Fruit fly (Drosophila melanogaster) whole organism, embryonic: ENCODE measurements around the gene mRpS30.

ENCODE experiments used
- CG10543 ChIP-seq: fragments of 200-800 bp; sonication (Bioruptor generic); optimal IDR thresholded peaks from 3 replicates; lab custom pipeline; 2017; ENCODE audit warnings: missing biosample characterization, mild to moderate bottlenecking, missing genetic modification characterization, moderate library complexity
- CG11085 ChIP-seq: fragments of 200-800 bp; sonication (Bioruptor generic); IDR thresholded peaks from 2 replicates; pipeline ENCODE4 v1.3.6; 2022; ENCODE audit warnings: missing biosample characterization, missing genetic modification characterization
- CG11398 ChIP-seq: fragments of 200-800 bp; sonication (Bioruptor generic); optimal IDR thresholded peaks from 2 replicates; lab custom pipeline; 2016; ENCODE audit warnings: missing biosample characterization, missing genetic modification characterization
- CG11695 ChIP-seq: fragments of 200-800 bp; sonication (Bioruptor generic); IDR thresholded peaks from 3 replicates; pipeline ENCODE4 v1.3.6; 2022; ENCODE audit warnings: missing biosample characterization, missing genetic modification characterization
- CG13123 ChIP-seq: fragments of 200-800 bp; sonication (Bioruptor generic); optimal IDR thresholded peaks from 2 replicates; lab custom pipeline; 2016; ENCODE audit warnings: missing biosample characterization, missing genetic modification characterization
- CG13775 ChIP-seq: fragments of 200-800 bp; sonication (Bioruptor generic); optimal IDR thresholded peaks from 3 replicates; lab custom pipeline; 2017; ENCODE audit warnings: missing biosample characterization, mild to moderate bottlenecking, missing genetic modification characterization
- CG1529 ChIP-seq: fragments of 200-800 bp; sonication (Bioruptor generic); optimal IDR thresholded peaks from 3 replicates; lab custom pipeline; 2018; ENCODE audit warnings: missing biosample characterization, missing genetic modification characterization
- CG17186 ChIP-seq: fragments of 200-800 bp; sonication (Bioruptor generic); optimal IDR thresholded peaks from 3 replicates; lab custom pipeline; 2017; ENCODE audit warnings: missing biosample characterization, missing genetic modification reagents, missing genetic modification characterization
- CG17359 ChIP-seq: fragments of 200-800 bp; sonication (Bioruptor generic); optimal IDR thresholded peaks from 3 replicates; lab custom pipeline; 2018; ENCODE audit warnings: missing biosample characterization, mild to moderate bottlenecking, missing genetic modification characterization, moderate library complexity
- CG18262 ChIP-seq: fragments of 200-800 bp; optimal IDR thresholded peaks from 3 replicates; lab custom pipeline; 2019; ENCODE audit warnings: missing biosample characterization, mild to moderate bottlenecking, missing genetic modification characterization, moderate library complexity
- CG30431 ChIP-seq: fragments of 200-800 bp; sonication (Bioruptor generic); optimal IDR thresholded peaks from 2 replicates; lab custom pipeline; 2017; ENCODE audit warnings: missing biosample characterization, missing genetic modification characterization
- CG31441 ChIP-seq: fragments of 200-800 bp; sonication (Bioruptor generic); IDR thresholded peaks from 2 replicates; pipeline ENCODE4 v1.3.6; 2022; ENCODE audit warnings: missing biosample characterization, missing genetic modification characterization
- CG3163 ChIP-seq: fragments of 200-800 bp; sonication (Bioruptor generic); optimal IDR thresholded peaks from 3 replicates; lab custom pipeline; 2016; ENCODE audit warnings: missing biosample characterization, missing genetic modification characterization
- CG34376 ChIP-seq: fragments of 200-800 bp; sonication (Bioruptor generic); optimal IDR thresholded peaks from 2 replicates; lab custom pipeline; 2018; ENCODE audit warnings: missing biosample characterization, mild to moderate bottlenecking, missing genetic modification characterization
- CG43689 ChIP-seq: fragments of 200-800 bp; sonication (Bioruptor generic); IDR thresholded peaks from 2 replicates; pipeline ENCODE4 v1.3.6; 2022; ENCODE audit warnings: missing biosample characterization, missing genetic modification characterization
- CG4820 ChIP-seq: fragments of 200-800 bp; sonication (Bioruptor generic); optimal IDR thresholded peaks from 3 replicates; lab custom pipeline; 2016; ENCODE audit warnings: missing biosample characterization, missing genetic modification characterization
- CG6272 ChIP-seq: fragments of 200-800 bp; sonication (Bioruptor generic); IDR thresholded peaks from 2 replicates; pipeline ENCODE4 v1.3.6; 2022; ENCODE audit warnings: missing biosample characterization, missing genetic modification characterization
- CG6854 ChIP-seq: fragments of 200-800 bp; sonication (Bioruptor generic); optimal IDR thresholded peaks from 3 replicates; lab custom pipeline; 2017; ENCODE audit warnings: missing biosample characterization, mild to moderate bottlenecking, missing genetic modification characterization
- CG8089 ChIP-seq: fragments of 200-800 bp; sonication (Bioruptor generic); optimal IDR thresholded peaks from 3 replicates; lab custom pipeline; 2016; ENCODE audit warnings: missing biosample characterization, missing genetic modification characterization
- CG8944 ChIP-seq: fragments of 200-800 bp; sonication (Bioruptor generic); optimal IDR thresholded peaks from 3 replicates; lab custom pipeline; 2016; ENCODE audit warnings: missing biosample characterization, missing genetic modification characterization
- Dip3 ChIP-seq: fragments of 200-800 bp; sonication (Bioruptor generic); optimal IDR thresholded peaks from 3 replicates; lab custom pipeline; 2016; ENCODE audit warnings: missing biosample characterization, missing genetic modification characterization
- Dll ChIP-seq: fragments of 200-800 bp; sonication (Bioruptor generic); IDR thresholded peaks from 4 replicates; pipeline ENCODE4 v1.3.6; 2022; ENCODE audit warnings: missing biosample characterization, missing genetic modification characterization; ENCODE audit not compliant: partially characterized antibody
- Eip74EF ChIP-seq, 2 experiments: fragments of 200-800 bp in 1 of 2; fragments of >200 bp in 1 of 2; sonication (Bioruptor generic) in 1 of 2; optimal IDR thresholded peaks; 2 replicates each; lab custom pipeline; 2017 to 2019; ENCODE audit warnings: missing biosample characterization in 2 of 2, missing genetic modification characterization in 2 of 2, mild to moderate bottlenecking in 1 of 2, moderate library complexity in 1 of 2
- H15 ChIP-seq: fragments of 200-800 bp; sonication (Bioruptor generic); IDR thresholded peaks from 3 replicates; pipeline ENCODE4 v1.3.6; 2022; ENCODE audit warnings: missing biosample characterization, missing genetic modification characterization
- Hey ChIP-seq: fragments of 200-800 bp; sonication (Bioruptor generic); optimal IDR thresholded peaks from 3 replicates; lab custom pipeline; 2018; ENCODE audit warnings: missing biosample characterization, mild to moderate bottlenecking, missing genetic modification characterization
- Hr78 ChIP-seq, 2 experiments: fragments of 200-800 bp in 1 of 2; fragments of >200 bp in 1 of 2; sonication (Bioruptor generic) in 1 of 2; optimal IDR thresholded peaks; 2 replicates each; lab custom pipeline; 2017 to 2019; ENCODE audit warnings: missing biosample characterization in 2 of 2, missing genetic modification characterization in 2 of 2, mild to moderate bottlenecking in 1 of 2, moderate library complexity in 1 of 2
- Lhr ChIP-seq: fragments of 200-800 bp; sonication (Bioruptor generic); optimal IDR thresholded peaks from 3 replicates; lab custom pipeline; 2017; ENCODE audit warnings: mild to moderate bottlenecking, missing biosample characterization, missing genetic modification reagents, missing genetic modification characterization
- Lim3 ChIP-seq: fragments of 200-800 bp; sonication (Bioruptor generic); IDR thresholded peaks from 2 replicates; pipeline ENCODE4 v1.3.6; 2022; ENCODE audit warnings: missing biosample characterization, missing genetic modification characterization
- Nf-YA ChIP-seq: fragments of 200-800 bp; sonication (Bioruptor generic); IDR thresholded peaks from 2 replicates; pipeline ENCODE4 v1.3.6; 2022; ENCODE audit warnings: missing biosample characterization, missing genetic modification characterization
- Ptx1 ChIP-seq: fragments of 200-800 bp; sonication (Bioruptor generic); IDR thresholded peaks from 2 replicates; pipeline ENCODE4 v1.3.6; 2022; ENCODE audit warnings: missing biosample characterization, missing genetic modification characterization
- Sry-β ChIP-seq: fragments of 200-800 bp; sonication (Bioruptor generic); optimal IDR thresholded peaks from 2 replicates; lab custom pipeline; 2018; ENCODE audit warnings: missing biosample characterization, mild to moderate bottlenecking, missing genetic modification characterization, moderate library complexity
- Usf ChIP-seq: fragments of 200-800 bp; sonication (Bioruptor generic); optimal IDR thresholded peaks from 2 replicates; lab custom pipeline; 2017; ENCODE audit warnings: missing genotype, missing biosample characterization, missing genetic modification characterization
- Xrp1 ChIP-seq: fragments of 200-800 bp; sonication (Bioruptor generic); IDR thresholded peaks from 2 replicates; pipeline ENCODE4 v1.3.6; 2022; ENCODE audit warnings: missing biosample characterization, missing genetic modification characterization
- al ChIP-seq: fragments of 200-800 bp; sonication (Bioruptor generic); IDR thresholded peaks from 2 replicates; pipeline ENCODE4 v1.3.6; 2022; ENCODE audit warnings: missing biosample characterization, missing genetic modification characterization
- ap ChIP-seq: fragments of 200-800 bp; sonication (Bioruptor generic); IDR thresholded peaks from 2 replicates; pipeline ENCODE4 v1.3.6; 2022; ENCODE audit warnings: missing biosample characterization, missing genetic modification characterization
- chif ChIP-seq, 2 experiments: fragments of 200-800 bp; sonication (Bioruptor generic); optimal IDR thresholded peaks; 3 replicates each; lab custom pipeline; 2016; ENCODE audit warnings: missing biosample characterization in 2 of 2, missing genetic modification characterization in 2 of 2
- cwo ChIP-seq: fragments of 200-800 bp; sonication (Bioruptor generic); optimal IDR thresholded peaks from 3 replicates; lab custom pipeline; 2017; ENCODE audit warnings: missing biosample characterization, missing genetic modification characterization, mild to moderate bottlenecking, moderate library complexity, missing genetic modification reagents
- dmrt99B ChIP-seq: fragments of 200-800 bp; sonication (Bioruptor generic); optimal IDR thresholded peaks from 2 replicates; lab custom pipeline; 2018; ENCODE audit warnings: missing biosample characterization, mild to moderate bottlenecking, missing genetic modification characterization, moderate library complexity
- gro ChIP-seq: fragments of 200-800 bp; sonication (Bioruptor generic); optimal IDR thresholded peaks from 2 replicates; lab custom pipeline; 2016; ENCODE audit warnings: missing biosample characterization, missing genetic modification characterization
- gsb ChIP-seq: fragments of 200-800 bp; sonication (Bioruptor generic); IDR thresholded peaks from 2 replicates; pipeline ENCODE4 v1.3.6; 2022; ENCODE audit warnings: missing biosample characterization, missing genetic modification characterization
- hbn ChIP-seq: fragments of 200-800 bp; sonication (Bioruptor generic); IDR thresholded peaks from 2 replicates; pipeline ENCODE4 v1.3.6; 2022; ENCODE audit warnings: missing biosample characterization, missing genetic modification characterization; ENCODE audit not compliant: partially characterized antibody
- lmd ChIP-seq: fragments of 200-800 bp; sonication (Bioruptor generic); IDR thresholded peaks from 2 replicates; pipeline ENCODE4 v1.3.6; 2022; ENCODE audit warnings: missing biosample characterization, missing genetic modification characterization
- mirr ChIP-seq: fragments of 200-800 bp; sonication (Bioruptor generic); optimal IDR thresholded peaks from 3 replicates; lab custom pipeline; 2018; ENCODE audit warnings: missing biosample characterization, mild to moderate bottlenecking, missing genetic modification characterization
- onecut ChIP-seq: fragments of 200-800 bp; sonication (Bioruptor generic); IDR thresholded peaks from 2 replicates; pipeline ENCODE4 v1.3.6; 2022; ENCODE audit warnings: missing biosample characterization, missing genetic modification characterization
- pum ChIP-seq: fragments of 200-800 bp; sonication (Bioruptor generic); optimal IDR thresholded peaks from 2 replicates; lab custom pipeline; 2016; ENCODE audit warnings: missing biosample characterization, missing genetic modification characterization
- ro ChIP-seq: fragments of 200-800 bp; sonication (Bioruptor generic); IDR thresholded peaks from 2 replicates; pipeline ENCODE4 v1.3.6; 2022; ENCODE audit warnings: missing biosample characterization, missing genetic modification characterization
- run ChIP-seq: fragments of 200-800 bp; sonication (Bioruptor generic); optimal IDR thresholded peaks from 3 replicates; lab custom pipeline; 2018; ENCODE audit warnings: missing biosample characterization, mild to moderate bottlenecking, missing genetic modification characterization
- sc ChIP-seq, 3 experiments: fragments of >200 bp in 2 of 3; fragments of 200-800 bp in 1 of 3; sonication (Bioruptor generic) in 1 of 3; optimal IDR thresholded peaks; 2 replicates in 2 of 3; 3 replicates in 1 of 3; lab custom pipeline; 2017; ENCODE audit warnings: mild to moderate bottlenecking in 1 of 3, missing biosample characterization in 1 of 3, missing genetic modification characterization in 1 of 3, missing genetic modification reagents in 1 of 3
- sisA ChIP-seq: fragments of 200-800 bp; sonication (Bioruptor generic); IDR thresholded peaks from 2 replicates; pipeline ENCODE4 v1.3.6; 2022; ENCODE audit warnings: missing biosample characterization, missing genetic modification characterization
- stc ChIP-seq: fragments of 200-800 bp; sonication (Bioruptor generic); IDR thresholded peaks from 2 replicates; pipeline ENCODE4 v1.3.6; 2022; ENCODE audit warnings: missing biosample characterization, missing genetic modification characterization

mRpS30 gene

dm6 chrX:15785429-15786239 is at the start of gene mRpS30, which contains the start of gene Paf-AHalpha (continued):
- no peak for TF ChIP-seq chif (GFP tag; optimal IDR thresholded peaks at IDR 0.05; lab: Kevin White, UChicago)
- no peak for TF ChIP-seq CG17359 (tag; lab: Kevin White, UChicago)
- TF ChIP-seq CG1529, result no peak
- TF ChIP-seq Hey, result no peak
- TF ChIP-seq CG13123 (GFP tag; lab: Kevin White, UChicago), result no peak
- TF ChIP-seq al (GFP tag; lab: Robert Waterston, UW), result no peak
- TF ChIP-seq ap (GFP tag; lab: Robert Waterston, UW), result no peak
- no peak for TF ChIP-seq Dip3
- TF ChIP-seq sc (optimal IDR thresholded peaks at IDR 0.05; lab: Kevin White, UChicago), result no peak
- no peak for TF ChIP-seq sc (GFP tag; optimal IDR thresholded peaks at IDR 0.05; lab: Kevin White, UChicago)
- TF ChIP-seq CG10543 (GFP tag; lab: Kevin White, UChicago), result no peak
- TF ChIP-seq CG13775 (GFP tag; lab: Kevin White, UChicago), result no peak
- TF ChIP-seq Dll (GFP tag; lab: Robert Waterston, UW), result no peak
- TF ChIP-seq Xrp1, result no peak
- no peak for TF ChIP-seq CG17186
- no peak for TF ChIP-seq CG18262 (tag; lab: Kevin White, UChicago)
- no peak for TF ChIP-seq gsb (GFP tag; lab: Robert Waterston, UW)
- TF ChIP-seq sisA (GFP tag; lab: Robert Waterston, UW), result no peak
- TF ChIP-seq stc (GFP tag; lab: Robert Waterston, UW), result no peak
- no peak for TF ChIP-seq CG30431 (GFP tag; lab: Kevin White, UChicago)
- no peak for TF ChIP-seq Hr78 (GFP tag; optimal IDR thresholded peaks at IDR 0.05; lab: Kevin White, UChicago)
- TF ChIP-seq lmd, result no peak
- TF ChIP-seq Lhr (GFP tag; lab: Kevin White, UChicago), result no peak
- TF ChIP-seq CG43689 (GFP tag; lab: Robert Waterston, UW), result no peak
- no peak for TF ChIP-seq pum (GFP tag; lab: Kevin White, UChicago)
- TF ChIP-seq CG34376 (GFP tag; lab: Kevin White, UChicago), result no peak
- TF ChIP-seq CG31441 (GFP tag; lab: Robert Waterston, UW), result no peak
- TF ChIP-seq gro (GFP tag; lab: Kevin White, UChicago), result no peak
- no peak for TF ChIP-seq dmrt99B (tag; lab: Kevin White, UChicago)
- no peak for TF ChIP-seq Sry-β (GFP tag; lab: Kevin White, UChicago)
- no peak for TF ChIP-seq CG6272
- no peak for TF ChIP-seq CG8944 (GFP tag; lab: Kevin White, UChicago)
- TF ChIP-seq Eip74EF (GFP tag; optimal IDR thresholded peaks at IDR 0.05; lab: Kevin White, UChicago), result no peak
- TF ChIP-seq H15, result no peak
- no peak for TF ChIP-seq mirr (GFP tag; lab: Kevin White, UChicago)
- TF ChIP-seq CG4820, result no peak
- TF ChIP-seq run (tag; lab: Kevin White, UChicago), result no peak
- TF ChIP-seq cwo (GFP tag; lab: Kevin White, UChicago), result no peak
- TF ChIP-seq ro (GFP tag; lab: Robert Waterston, UW), result no peak
- no peak for TF ChIP-seq hbn (GFP tag; lab: Robert Waterston, UW)
- TF ChIP-seq CG11398, result no peak
- no peak for TF ChIP-seq Usf (GFP tag; lab: Kevin White, UChicago)
- no peak for TF ChIP-seq Lim3
- TF ChIP-seq CG11085 (GFP tag; lab: Robert Waterston, UW), result no peak
- TF ChIP-seq CG6854 (GFP tag; lab: Kevin White, UChicago), result no peak
- TF ChIP-seq Ptx1 (GFP tag; lab: Robert Waterston, UW), result no peak
- no peak for TF ChIP-seq Nf-YA (GFP tag; lab: Robert Waterston, UW)
- no peak for TF ChIP-seq CG8089 (GFP tag; lab: Kevin White, UChicago)
- TF ChIP-seq CG11695, result no peak
- no peak for TF ChIP-seq onecut (GFP tag; lab: Robert Waterston, UW)
- TF ChIP-seq CG3163 (GFP tag; lab: Kevin White, UChicago), result no peak
